Fruit fly (Drosophila melanogaster) whole organism: ENCODE measurements around the gene aqrs.
"Not testable (repeated sequence)": the region's sequence is repeated elsewhere in the genome, so short reads cannot be mapped to it uniquely, and the experiment has no call there.

Experiments used
- CG8478 ChIP-seq: fragments of >200 bp; optimal IDR thresholded peaks from 2 replicates; lab custom pipeline; 2018; ENCODE audit warnings: inconsistent platforms
- Dll ChIP-seq: fragments of >200 bp; optimal IDR thresholded peaks from 2 replicates; lab custom pipeline; 2017
- EcR ChIP-seq, 2 experiments: fragments of >200 bp; optimal IDR thresholded peaks; 2 replicates each; lab custom pipeline; 2017; ENCODE audit warnings: missing biosample characterization in 2 of 2, missing genetic modification characterization in 2 of 2, missing genetic modification reagents in 2 of 2
- pan ChIP-seq: fragments of >200 bp; optimal IDR thresholded peaks from 2 replicates; lab custom pipeline; 2017
- psq ChIP-seq: fragments of >200 bp; optimal IDR thresholded peaks from 2 replicates; lab custom pipeline; 2017
- usp ChIP-seq: fragments of >200 bp; optimal IDR thresholded peaks from 2 replicates; lab custom pipeline; 2017; ENCODE audit warnings: missing biosample characterization, missing genetic modification characterization, mixed read lengths

DNA sequence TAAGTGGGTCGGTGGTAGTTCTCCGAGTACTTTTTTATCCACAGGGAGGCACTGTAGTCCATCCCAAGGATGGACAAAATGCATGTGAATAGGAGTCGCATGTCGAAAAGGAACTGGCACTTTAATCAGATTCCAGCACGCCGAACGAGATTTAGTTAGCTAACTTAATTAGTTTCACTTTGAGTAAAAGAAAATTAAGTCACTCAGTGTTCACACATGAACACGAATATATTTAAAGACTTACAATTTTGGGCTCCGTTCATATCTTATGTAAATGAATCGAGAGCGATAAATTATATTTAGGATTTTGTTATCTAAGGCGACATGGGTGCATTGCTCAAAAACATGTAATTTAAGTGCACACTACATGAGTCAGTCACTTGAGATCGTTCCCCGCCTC is at the start of gene aqrs:
- TF ChIP-seq EcR (GFP tag; optimal IDR thresholded peaks at IDR 0.05; lab: Kevin White, UChicago); Dll (lab: Kevin White, UChicago); psq (lab: Kevin White, UChicago); CG8478 (lab: Kevin White, UChicago); usp (GFP tag; lab: Kevin White, UChicago); pan (lab: Kevin White, UChicago): not testable (repeated sequence)
